Worm (Caenorhabditis elegans): ENCODE data around the gene pals-37.

- TF ChIP-seq aly-1 (tag; optimal IDR thresholded peaks at IDR 0.05) (no peak), tbx-37 (GFP tag; conservative IDR thresholded peaks at IDR 0.05) (no peak), ama-1 (optimal IDR thresholded peaks at IDR 0.05) (no peak), F13C5.2 (tag; optimal IDR thresholded peaks at IDR 0.05) (no peak), scrt-1 (GFP tag; IDR thresholded peaks at IDR 0.05) (no peak)
These were observed 12.3 kb downstream of the pals-37 start, which contains the start of gene C54D10.5 for ce11 chrV:12429039-12429438.
